Fruit fly (Drosophila melanogaster) ovary, adult (tissue): ENCODE data around the gene CG12355.

Source experiments
- CG17801 ChIP-seq: fragments of 200-800 bp; optimal IDR thresholded peaks from 2 replicates; lab custom pipeline; 2019; ENCODE audit warnings: missing biosample characterization, mild to moderate bottlenecking, missing genetic modification characterization, moderate library complexity; ENCODE audit not compliant: partially characterized antibody

Gene CG12355

DNA sequence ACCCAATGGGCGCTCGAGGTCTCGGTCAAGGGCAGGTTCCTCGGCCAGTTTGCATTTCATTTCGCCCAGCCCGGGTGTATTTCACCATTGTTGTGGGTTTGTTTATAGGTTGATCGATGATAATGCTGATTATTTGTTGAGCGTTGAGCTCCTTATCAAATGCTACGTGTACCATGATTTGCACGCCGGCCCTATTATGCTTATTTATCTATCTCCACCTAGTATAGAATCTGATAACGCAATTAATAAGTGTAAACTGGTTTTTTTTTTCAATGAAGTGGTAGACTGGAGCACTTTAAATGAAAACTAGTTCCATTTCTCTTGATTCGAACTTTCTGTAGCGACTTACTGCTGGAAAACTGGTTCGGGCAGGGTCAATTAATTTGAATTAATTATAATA lies 6.9 kb upstream of the CG12355 start:
- no peak for TF ChIP-seq CG17801 (GFP tag; lab: Kevin White, UChicago)

DNA sequence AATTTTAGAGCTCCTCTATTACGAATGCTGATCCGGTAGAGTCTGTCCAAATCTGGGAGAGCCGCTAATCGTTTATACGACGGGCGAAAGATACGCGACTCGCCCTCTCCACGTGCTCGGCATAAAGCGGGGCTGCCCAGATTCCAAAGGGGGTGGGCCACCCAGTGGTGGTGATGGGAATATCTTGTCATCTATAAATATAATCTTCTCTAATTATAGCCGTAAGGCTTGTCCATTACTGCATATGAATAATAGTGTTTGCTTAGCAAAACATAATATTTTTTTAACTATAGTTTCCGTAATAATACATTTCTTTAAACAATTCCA lies 6.3 kb upstream of the CG12355 start:
- no peak for TF ChIP-seq CG17801 (GFP tag; lab: Kevin White, UChicago)

DNA sequence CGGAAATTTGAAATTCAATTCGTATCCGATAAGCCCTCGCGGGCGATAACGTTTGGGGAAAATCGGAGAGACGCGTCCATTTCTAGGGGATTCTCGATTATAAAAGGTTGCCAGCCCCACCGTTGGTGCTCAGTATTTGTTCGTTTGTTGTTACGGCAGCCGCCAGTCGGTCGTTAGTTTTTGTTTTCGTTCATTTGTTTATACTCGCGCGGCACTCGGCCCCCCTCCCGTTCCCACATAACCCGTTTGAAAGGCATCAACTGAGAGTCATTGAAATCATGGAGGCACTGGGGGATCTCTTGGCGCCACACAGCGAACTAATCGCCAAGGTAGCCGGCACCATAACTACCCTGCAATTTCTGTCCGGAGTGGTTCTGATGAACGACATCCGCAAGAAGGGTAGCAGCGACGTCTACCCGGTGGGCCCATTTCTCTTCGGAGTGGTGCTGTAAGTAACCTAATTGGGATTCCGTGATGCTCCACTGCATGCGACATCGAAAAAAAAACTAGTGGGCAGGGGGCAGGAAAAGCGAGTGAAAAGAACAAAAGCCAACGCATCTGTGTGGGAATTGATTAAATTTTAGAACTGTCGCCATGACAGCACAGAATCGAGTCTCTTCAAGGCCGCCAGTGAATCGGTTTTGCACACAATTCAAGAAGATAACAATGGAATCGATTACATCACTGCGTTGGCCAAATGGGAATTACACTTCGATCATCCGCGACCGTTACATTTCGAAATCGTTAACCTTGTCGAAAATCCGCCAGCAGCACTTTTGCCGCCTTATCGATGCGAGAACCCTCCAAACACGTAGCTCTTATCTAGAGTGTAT lies 5.7 kb upstream of the CG12355 start, which contains the start of gene CG7272:
TSS of gene CG7272 (plus strand) at position 126 of the 833 bp plus-strand sequence.
- TF ChIP-seq CG17801 (GFP tag; lab: Kevin White, UChicago), result peak; percentile 1

DNA sequence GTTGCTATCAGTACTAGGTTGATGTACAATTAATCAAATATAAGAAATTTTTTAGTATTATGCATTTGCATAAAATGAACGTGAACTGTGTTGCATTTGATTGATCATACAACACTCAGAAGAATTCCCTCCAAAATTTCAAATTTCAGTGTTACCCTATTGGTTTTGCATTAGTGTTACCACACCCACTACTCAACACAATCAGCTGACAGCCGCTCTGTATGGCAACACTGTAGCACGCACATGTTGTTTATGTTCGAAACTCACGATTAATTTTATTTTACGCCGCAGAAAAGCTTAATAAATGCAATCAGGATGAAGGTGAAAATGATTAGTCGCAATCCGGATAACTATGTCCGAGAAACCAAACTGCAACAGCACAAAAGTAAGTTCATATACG lies 3.4 kb upstream of the CG12355 start, which contains the start of gene CG7275:
TSS of gene CG7275 (plus strand) at position 215 of the 400 bp plus-strand sequence.
- TF ChIP-seq CG17801 (GFP tag; lab: Kevin White, UChicago), result no peak

DNA sequence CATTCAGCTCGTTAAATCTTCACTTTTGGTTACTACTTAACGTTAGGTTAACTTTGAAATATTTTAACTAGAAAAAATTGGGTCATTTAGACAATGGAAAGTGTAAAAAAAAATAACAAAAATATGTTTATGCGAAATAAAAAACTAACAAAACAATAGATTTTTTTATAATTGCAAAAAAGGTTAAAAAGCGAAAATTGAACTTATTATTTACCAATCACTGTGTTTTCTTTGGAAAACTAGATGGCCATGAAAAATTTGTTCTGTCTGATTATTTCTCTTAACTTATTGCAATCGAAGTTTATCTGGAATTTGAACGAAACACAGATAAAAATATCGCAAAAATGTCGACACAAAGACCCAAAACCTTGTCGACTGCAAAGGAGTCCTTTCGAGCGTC lies 2.6 kb upstream of the CG12355 start, which contains the start of gene CG7276:
TSS of gene CG7276 (plus strand) at position 301 of the 400 bp plus-strand sequence.
- no peak for TF ChIP-seq CG17801 (GFP tag; lab: Kevin White, UChicago)

DNA sequence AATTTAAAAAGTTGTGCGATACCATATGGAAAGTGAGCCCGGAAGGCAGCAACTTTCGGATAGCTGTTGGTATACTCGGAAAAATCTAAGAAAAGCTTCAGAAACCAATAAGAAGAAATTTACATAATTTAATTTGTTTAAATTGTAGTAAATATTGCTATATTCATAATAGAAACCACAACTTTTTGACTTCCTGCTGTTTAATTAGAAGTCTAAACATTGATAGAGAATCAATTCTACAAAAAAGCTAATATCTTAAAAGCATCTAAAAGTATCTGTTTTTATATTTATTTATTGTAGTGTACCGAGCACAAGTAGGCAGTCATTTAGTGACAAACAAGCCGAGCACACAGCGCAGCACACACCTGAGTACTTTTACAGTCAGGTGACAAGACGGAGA lies 925 bp upstream of the CG12355 start, which contains the start of gene CG13455:
TSS of gene CG13455 (plus strand) at position 301 of the 400 bp plus-strand sequence.
- TF ChIP-seq CG17801 (GFP tag; lab: Kevin White, UChicago), result no peak

DNA sequence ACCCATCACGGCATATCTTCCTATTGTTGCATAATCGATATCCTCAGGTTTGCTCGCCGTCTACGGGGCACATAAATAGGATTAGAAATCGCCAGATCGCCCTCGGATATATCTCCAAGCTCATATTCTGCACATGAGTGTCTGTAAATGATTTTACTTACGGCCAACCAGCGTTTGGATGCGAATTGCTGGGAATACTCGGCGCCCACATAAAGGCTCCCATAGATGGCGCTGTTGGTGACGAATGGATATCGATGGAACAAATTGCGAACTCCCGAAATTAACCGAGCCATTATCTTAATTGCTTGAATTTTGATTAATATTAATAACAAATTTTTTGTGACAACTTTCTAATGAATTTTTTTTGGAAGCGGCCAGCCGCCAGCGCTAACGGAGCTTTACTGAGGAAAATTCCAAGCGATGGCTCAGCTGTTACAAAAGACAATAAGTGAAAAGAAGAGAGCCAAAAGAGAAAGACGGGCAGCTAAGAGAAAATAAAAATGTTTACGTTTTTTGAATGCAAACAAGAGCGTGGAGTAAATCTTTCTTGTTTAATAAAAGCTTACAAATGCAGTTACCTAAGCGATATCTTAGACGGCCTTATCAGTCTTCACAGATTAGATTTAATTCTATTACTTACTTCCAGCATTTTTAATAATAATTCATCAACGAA lies 614 bp downstream of the CG12355 start:
- TF ChIP-seq CG17801 (GFP tag; lab: Kevin White, UChicago), result no peak

DNA sequence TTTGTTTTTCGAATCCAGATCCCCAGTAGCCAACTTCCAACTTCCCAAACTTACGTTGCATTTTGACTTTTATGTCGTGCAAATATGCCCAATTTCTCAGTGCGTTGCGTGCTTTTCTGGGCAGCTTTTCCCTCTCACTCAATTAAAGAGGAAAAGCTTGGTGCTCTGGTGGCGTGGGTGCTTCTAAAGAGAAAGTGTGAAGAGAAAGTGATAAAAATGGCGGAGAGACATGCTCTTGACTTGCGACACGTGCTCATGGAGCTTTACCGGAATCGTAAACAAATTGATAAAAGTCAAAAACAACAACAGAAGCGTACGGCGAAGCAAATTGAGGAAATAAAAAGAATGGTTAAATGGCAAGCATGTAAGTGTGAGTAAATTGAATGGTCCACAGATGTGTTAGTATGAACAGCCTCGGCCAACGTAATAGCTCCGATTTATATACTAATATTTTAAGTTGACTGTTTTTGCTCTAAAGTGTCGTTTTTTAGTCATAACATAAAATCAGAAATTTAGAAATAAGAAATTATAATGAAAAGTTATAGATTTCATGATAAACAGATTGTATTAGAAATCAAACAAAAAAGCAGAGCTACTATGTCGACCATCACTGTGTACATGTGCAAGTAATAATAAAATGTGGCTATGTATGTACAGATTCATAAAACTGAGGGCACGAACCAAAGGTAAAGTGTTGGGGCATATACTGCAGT lies 1.3 kb downstream of the CG12355 start:
- peak; percentile 17 for TF ChIP-seq CG17801 (GFP tag; lab: Kevin White, UChicago)

DNA sequence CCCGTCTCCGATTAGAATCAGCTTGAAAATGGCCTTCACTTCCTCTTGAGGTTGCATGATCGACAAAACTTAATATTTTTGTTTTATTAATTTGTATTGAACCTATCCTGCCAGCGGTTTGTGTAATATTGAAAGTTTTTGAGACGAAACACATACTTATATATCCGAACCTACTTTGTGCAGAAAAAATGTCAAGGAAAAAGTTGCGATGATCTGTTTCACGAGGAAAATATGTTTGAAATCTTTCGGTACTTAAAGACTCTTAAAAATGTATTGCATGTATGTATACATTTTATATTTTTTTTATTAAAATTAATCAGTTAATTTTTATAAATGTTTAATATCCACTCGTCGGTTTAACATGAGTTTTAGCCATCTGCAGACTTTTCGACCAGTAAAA lies 10.0 kb downstream of the CG12355 start, which contains the start of gene Ran-like:
TSS of gene Ran-like (minus strand) at position 101 of the 400 bp plus-strand sequence.
- TF ChIP-seq CG17801 (GFP tag; lab: Kevin White, UChicago), result no peak

DNA sequence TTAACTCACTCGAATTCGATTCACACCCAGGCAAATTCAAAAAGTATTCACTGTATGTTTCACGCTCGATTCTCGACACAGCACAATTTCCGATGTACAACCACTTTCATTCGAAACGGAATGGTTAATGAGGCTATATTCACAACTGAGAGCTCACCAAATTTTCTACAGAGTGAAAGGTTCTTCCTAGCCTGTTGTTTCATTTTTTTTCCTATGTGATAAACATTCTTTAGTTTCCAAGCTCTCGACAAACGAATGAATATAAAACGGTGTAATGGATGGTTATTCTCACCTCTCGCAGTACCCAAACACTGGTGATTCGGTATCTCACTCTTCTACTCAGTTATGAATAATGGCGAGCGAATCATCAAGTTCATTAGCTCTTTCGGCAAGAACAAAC lies 21.3 kb downstream of the CG12355 start, which contains the start of gene cocoon:
TSS of gene cocoon (minus strand) at position 101 of the 400 bp plus-strand sequence.
- no peak for TF ChIP-seq CG17801 (GFP tag; lab: Kevin White, UChicago)
